Worm (Caenorhabditis elegans) whole organism, young adult: Measurements from ENCODE around the gene mcm-6.

Experiments used
- B0336.3 ChIP-seq: fragments of 200-800 bp; sonication (Bioruptor generic); IDR thresholded peaks from 2 replicates; pipeline ENCODE4 v1.3.6; 2022; ENCODE audit warnings: missing genetic modification characterization, missing compliant biosample characterization
- ZK185.1 ChIP-seq: sonication (generic microtip); optimal IDR thresholded peaks from 2 replicates; lab custom pipeline; 2016; ENCODE audit warnings: mild to moderate bottlenecking, missing genetic modification characterization, missing compliant biosample characterization; ENCODE audit not compliant: poor library complexity, severe bottlenecking
- ceh-100 ChIP-seq: fragments of 200-800 bp; sonication (Bioruptor generic); IDR thresholded peaks from 2 replicates; pipeline ENCODE4 v1.3.6; 2022; ENCODE audit warnings: missing genetic modification reagents, missing genetic modification characterization, missing compliant biosample characterization
- ceh-58 ChIP-seq: fragments of 200-800 bp; sonication (Bioruptor generic); IDR thresholded peaks from 2 replicates; pipeline ENCODE4 v1.3.6; 2022; ENCODE audit warnings: missing genetic modification characterization, missing compliant biosample characterization
- hsf-1 ChIP-seq: fragments of 200-800 bp; sonication (Bioruptor generic); IDR thresholded peaks from 2 replicates; pipeline ENCODE4 v1.3.6; 2022; ENCODE audit warnings: missing genetic modification reagents, missing genetic modification characterization, missing compliant biosample characterization
- lir-1 ChIP-seq: fragments of 200-800 bp; sonication (Bioruptor generic); conservative IDR thresholded peaks from 2 replicates; pipeline ENCODE4 v1.3.6; 2022; ENCODE audit warnings: missing genetic modification reagents, missing genetic modification characterization, missing compliant biosample characterization
- mcd-1 ChIP-seq: fragments of 200-800 bp; sonication (Bioruptor generic); IDR thresholded peaks from 2 replicates; pipeline ENCODE4 v1.3.6; 2022; ENCODE audit warnings: missing genetic modification reagents, missing genetic modification characterization, missing compliant biosample characterization
- mel-28 ChIP-seq: sonication (generic microtip); optimal IDR thresholded peaks from 2 replicates; lab custom pipeline; 2016; ENCODE audit warnings: borderline replicate concordance, mild to moderate bottlenecking, missing genetic modification characterization, missing compliant biosample characterization
- mes-4 ChIP-seq: sonication (generic microtip); optimal IDR thresholded peaks from 2 replicates; lab custom pipeline; 2016; ENCODE audit warnings: missing genotype, missing genetic modification characterization, missing compliant biosample characterization
- nfya-1 ChIP-seq: sonication (generic microtip); optimal IDR thresholded peaks from 2 replicates; lab custom pipeline; 2017; ENCODE audit warnings: antibody characterized with exemption, missing compliant biosample characterization, missing genetic modification characterization, borderline replicate concordance; ENCODE audit not compliant: insufficient read depth

ce11 chrIII:9758848-9759247 lies 35.3 kb upstream of the mcm-6 start, which contains the start of gene rmd-1:
- no peak for TF ChIP-seq mcd-1 (GFP tag; lab: Robert Waterston, UW)
- TF ChIP-seq mel-28 (tag; lab: Kevin White, UChicago), result no peak
- no peak for TF ChIP-seq nfya-1 (tag; lab: Kevin White, UChicago)
- no peak for TF ChIP-seq B0336.3 (GFP tag; lab: Robert Waterston, UW)
- TF ChIP-seq mes-4 (tag; lab: Kevin White, UChicago), result no peak
- TF ChIP-seq lir-1 (GFP tag; lab: Robert Waterston, UW), result no peak
- peak; percentile 94 for TF ChIP-seq hsf-1 (GFP tag; lab: Robert Waterston, UW)
- no peak for TF ChIP-seq ceh-58 (GFP tag; lab: Robert Waterston, UW)
- no peak for TF ChIP-seq ZK185.1
- TF ChIP-seq ceh-100 (GFP tag; lab: Robert Waterston, UW), result no peak
